Fruit fly (Drosophila melanogaster) whole organism, embryonic: ENCODE data around the gene CG11168.

Experiments
- CG10431 ChIP-seq: fragments of 200-800 bp; sonication (Bioruptor generic); optimal IDR thresholded peaks from 3 replicates; lab custom pipeline; 2018; ENCODE audit warnings: missing biosample characterization, mild to moderate bottlenecking, missing genetic modification characterization
- CG2199 ChIP-seq: fragments of 200-800 bp; sonication (Bioruptor generic); IDR thresholded peaks from 3 replicates; pipeline ENCODE4 v1.3.6; 2022; ENCODE audit warnings: missing biosample characterization, missing genetic modification characterization
- CG8765 ChIP-seq: fragments of 200-800 bp; sonication (Bioruptor generic); IDR thresholded peaks from 2 replicates; pipeline ENCODE4 v1.3.6; 2022; ENCODE audit warnings: missing biosample characterization, missing genetic modification characterization
- CG9797 ChIP-seq: fragments of 200-800 bp; sonication (Bioruptor generic); optimal IDR thresholded peaks from 3 replicates; lab custom pipeline; 2018; ENCODE audit warnings: missing biosample characterization, mild to moderate bottlenecking, missing genetic modification characterization
- ERR ChIP-seq: fragments of 200-800 bp; sonication (Bioruptor generic); optimal IDR thresholded peaks from 2 replicates; lab custom pipeline; 2016; ENCODE audit warnings: missing biosample characterization, missing genetic modification characterization
- Nf-YA ChIP-seq: fragments of 200-800 bp; sonication (Bioruptor generic); IDR thresholded peaks from 2 replicates; pipeline ENCODE4 v1.3.6; 2022; ENCODE audit warnings: missing biosample characterization, missing genetic modification characterization
- chn ChIP-seq: fragments of 200-800 bp; sonication (Bioruptor generic); optimal IDR thresholded peaks from 2 replicates; lab custom pipeline; 2016; ENCODE audit warnings: missing biosample characterization, missing genetic modification characterization
- ewg ChIP-seq: fragments of 200-800 bp; sonication (Bioruptor generic); optimal IDR thresholded peaks from 3 replicates; lab custom pipeline; 2017; ENCODE audit warnings: mild to moderate bottlenecking, missing biosample characterization, missing genetic modification reagents, missing genetic modification characterization
- pita ChIP-seq: fragments of 200-800 bp; sonication (Bioruptor generic); optimal IDR thresholded peaks from 2 replicates; lab custom pipeline; 2017; ENCODE audit warnings: missing biosample characterization, mild to moderate bottlenecking, missing genetic modification characterization
- psq ChIP-seq: fragments of 200-800 bp; sonication (Bioruptor generic); optimal IDR thresholded peaks from 2 replicates; lab custom pipeline; 2017; ENCODE audit warnings: missing biosample characterization, missing genetic modification characterization
- unpg ChIP-seq: fragments of 200-800 bp; sonication (Bioruptor generic); optimal IDR thresholded peaks from 3 replicates; lab custom pipeline; 2018; ENCODE audit warnings: missing biosample characterization, mild to moderate bottlenecking, missing genetic modification characterization, moderate library complexity
- yki ChIP-seq: fragments of >200 bp; optimal IDR thresholded peaks from 3 replicates; lab custom pipeline; 2018

dm6 chr3R:24922270-24922669 is 4.4 kb downstream of the CG11168 start, which contains the start of gene Mink:
- TF ChIP-seq ERR (GFP tag; lab: Kevin White, UChicago) (no peak), ewg (GFP tag; lab: Kevin White, UChicago) (no peak), CG2199 (no peak), CG9797 (GFP tag; lab: Kevin White, UChicago) (peak; percentile 47), Nf-YA (no peak), yki (lab: Kevin White, UChicago) (no peak), CG10431 (no peak), CG8765 (GFP tag; lab: Robert Waterston, UW) (no peak), pita (GFP tag; lab: Kevin White, UChicago) (no peak), unpg (GFP tag; lab: Kevin White, UChicago) (no peak), psq (GFP tag; lab: Kevin White, UChicago) (no peak), chn (GFP tag; lab: Kevin White, UChicago) (no peak)
